Worm (Caenorhabditis elegans): ENCODE data around the gene M110.10.

DNA sequence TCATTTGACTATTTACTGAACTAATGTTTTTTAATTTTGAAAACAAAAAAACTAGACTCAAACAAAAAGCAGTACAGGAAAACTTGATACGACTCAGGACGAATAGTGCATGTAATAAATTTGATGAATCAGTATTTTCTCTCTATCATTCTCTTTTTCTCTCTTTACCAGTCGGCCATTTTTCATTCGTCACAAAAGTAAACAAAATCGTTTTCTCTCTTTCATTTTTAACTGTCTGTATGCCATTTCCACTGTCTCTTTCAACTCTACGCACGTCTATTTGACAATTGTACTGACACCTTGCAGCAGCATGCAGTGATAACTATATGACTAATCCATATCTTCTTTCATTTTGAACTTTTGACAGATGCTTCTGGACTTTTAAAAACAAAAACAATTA is 34.5 kb upstream of the M110.10 start, which contains the start of the genes F35C11.2 and F35C11.4:
- TF ChIP-seq ceh-2 (tag; optimal IDR thresholded peaks at IDR 0.05) (no peak), rnt-1 (tag; optimal IDR thresholded peaks at IDR 0.05) (no peak), ceh-14 (tag; optimal IDR thresholded peaks at IDR 0.05) (no peak), ceh-45 (GFP tag; IDR thresholded peaks at IDR 0.05) (no peak), C38D4.7 (GFP tag; optimal IDR thresholded peaks at IDR 0.05) (no peak), ceh-24 (tag; optimal IDR thresholded peaks at IDR 0.05) (no peak), ceh-22 (tag; optimal IDR thresholded peaks at IDR 0.05) (no peak), pqm-1 (tag; optimal IDR thresholded peaks at IDR 0.05) (no peak), sox-4 (tag; optimal IDR thresholded peaks at IDR 0.05) (no peak)

Data from whole organism, late embryonic.